Worm (Caenorhabditis elegans) whole organism, L4/young adult: ENCODE results near the gene srsx-8.

Experiments
- W03F9.2 ChIP-seq: fragments of 150-350 bp; optimal IDR thresholded peaks from 2 replicates; lab custom pipeline; 2014; ENCODE audit warnings: missing biosample characterization, missing genetic modification characterization
- dao-5 ChIP-seq: sonication (generic microtip); optimal IDR thresholded peaks from 2 replicates; lab custom pipeline; 2016; ENCODE audit warnings: missing genotype, missing genetic modification characterization, moderate library complexity, missing compliant biosample characterization
- him-1 ChIP-seq: sonication (generic microtip); optimal IDR thresholded peaks from 2 replicates; lab custom pipeline; 2016; ENCODE audit warnings: missing genotype, missing genetic modification reagents, missing genetic modification characterization, missing compliant biosample characterization

DNA sequence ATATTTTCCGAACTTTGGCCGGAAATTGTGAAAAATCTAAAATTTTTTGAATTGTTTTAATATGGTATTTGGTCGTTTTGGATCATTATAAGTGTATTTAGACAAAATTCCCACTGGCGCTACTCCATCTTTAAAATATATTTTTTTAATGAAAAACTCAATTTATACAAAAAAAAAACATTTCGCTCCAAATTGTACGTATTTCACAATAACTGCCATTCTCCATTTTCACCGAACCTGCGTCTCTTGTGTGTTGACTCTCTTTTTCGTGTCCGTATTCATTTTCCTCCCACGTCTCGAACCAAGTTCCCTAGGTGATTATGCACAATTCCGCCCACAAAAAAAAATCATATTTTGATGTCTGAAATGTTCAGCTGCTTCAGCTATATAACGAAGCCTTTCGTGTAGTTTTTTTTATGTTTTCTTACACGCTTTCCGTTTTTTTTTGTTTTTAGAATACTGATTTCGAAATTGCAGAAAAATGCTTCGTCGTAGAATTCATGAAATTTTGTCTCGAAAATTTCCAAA lies 47.7 kb upstream of the srsx-8 start, which contains the start of gene F16B4.2:
- no peak for TF ChIP-seq W03F9.2 (tag; lab: Kevin White, UChicago)
- no peak for TF ChIP-seq dao-5 (tag; lab: Kevin White, UChicago)
- no peak for TF ChIP-seq him-1 (tag; lab: Kevin White, UChicago)
